Fruit fly (Drosophila melanogaster) whole organism, embryonic: Measurements from ENCODE around the gene CG4594.

Source experiments
- CG12299 ChIP-seq: fragments of 200-800 bp; sonication (Bioruptor generic); optimal IDR thresholded peaks from 2 replicates; lab custom pipeline; 2018; ENCODE audit warnings: missing biosample characterization, mild to moderate bottlenecking, missing genetic modification characterization
- CG12391 ChIP-seq: fragments of 200-800 bp; sonication (Bioruptor generic); optimal IDR thresholded peaks from 3 replicates; lab custom pipeline; 2018; ENCODE audit warnings: missing biosample characterization, mild to moderate bottlenecking, missing genetic modification characterization, moderate library complexity
- CG12744 ChIP-seq: fragments of 200-800 bp; sonication (Bioruptor generic); optimal IDR thresholded peaks from 2 replicates; lab custom pipeline; 2016; ENCODE audit warnings: missing biosample characterization, missing genetic modification characterization
- CG15269 ChIP-seq: fragments of 200-800 bp; sonication (Bioruptor generic); optimal IDR thresholded peaks from 2 replicates; lab custom pipeline; 2018; ENCODE audit warnings: missing biosample characterization, mild to moderate bottlenecking, missing genetic modification characterization, moderate library complexity
- CG15479 ChIP-seq: fragments of 200-800 bp; sonication (Bioruptor generic); optimal IDR thresholded peaks from 3 replicates; lab custom pipeline; 2019; ENCODE audit warnings: missing biosample characterization, mild to moderate bottlenecking, missing genetic modification characterization, moderate library complexity
- CG17361 ChIP-seq: fragments of 200-800 bp; sonication (Bioruptor generic); IDR thresholded peaks from 3 replicates; pipeline ENCODE4 v1.3.6; 2022; ENCODE audit warnings: missing biosample characterization, missing genetic modification characterization
- CG17802 ChIP-seq: fragments of 200-800 bp; sonication (Bioruptor generic); optimal IDR thresholded peaks from 2 replicates; lab custom pipeline; 2018; ENCODE audit warnings: missing biosample characterization, mild to moderate bottlenecking, missing genetic modification characterization, moderate library complexity
- CG17829 ChIP-seq: fragments of 200-800 bp; optimal IDR thresholded peaks from 2 replicates; lab custom pipeline; 2019; ENCODE audit warnings: missing biosample characterization, mild to moderate bottlenecking, missing genetic modification characterization, moderate library complexity
- CG1792 ChIP-seq: fragments of 200-800 bp; sonication (Bioruptor generic); optimal IDR thresholded peaks from 2 replicates; lab custom pipeline; 2016; ENCODE audit warnings: missing biosample characterization, missing genetic modification characterization
- CG2129 ChIP-seq: fragments of 200-800 bp; sonication (Bioruptor generic); IDR thresholded peaks from 2 replicates; pipeline ENCODE4 v1.3.6; 2022; ENCODE audit warnings: missing biosample characterization, missing genetic modification characterization; ENCODE audit not compliant: partially characterized antibody
- CG33557 ChIP-seq: fragments of 200-800 bp; sonication (Bioruptor generic); optimal IDR thresholded peaks from 2 replicates; lab custom pipeline; 2019; ENCODE audit warnings: missing biosample characterization, mild to moderate bottlenecking, missing genetic modification characterization, moderate library complexity
- CG4617 ChIP-seq: fragments of 200-800 bp; sonication (Bioruptor generic); optimal IDR thresholded peaks from 3 replicates; lab custom pipeline; 2016; ENCODE audit warnings: missing biosample characterization, missing genetic modification characterization, borderline replicate concordance
- CG4854 ChIP-seq: fragments of 200-800 bp; sonication (Bioruptor generic); optimal IDR thresholded peaks from 2 replicates; lab custom pipeline; 2016; ENCODE audit warnings: missing biosample characterization, missing genetic modification characterization, inconsistent platforms
- CG6272 ChIP-seq: fragments of 200-800 bp; sonication (Bioruptor generic); IDR thresholded peaks from 2 replicates; pipeline ENCODE4 v1.3.6; 2022; ENCODE audit warnings: missing biosample characterization, missing genetic modification characterization
- CG6854 ChIP-seq: fragments of 200-800 bp; sonication (Bioruptor generic); optimal IDR thresholded peaks from 3 replicates; lab custom pipeline; 2017; ENCODE audit warnings: missing biosample characterization, mild to moderate bottlenecking, missing genetic modification characterization
- CG7271 ChIP-seq: fragments of 200-800 bp; sonication (Bioruptor generic); optimal IDR thresholded peaks from 2 replicates; lab custom pipeline; 2018; ENCODE audit warnings: missing biosample characterization, mild to moderate bottlenecking, missing genetic modification characterization, moderate library complexity
- CG7786 ChIP-seq: fragments of 200-800 bp; sonication (Bioruptor generic); optimal IDR thresholded peaks from 2 replicates; lab custom pipeline; 2016; ENCODE audit warnings: missing biosample characterization, missing genetic modification characterization
- CG8388 ChIP-seq: fragments of 200-800 bp; sonication (Bioruptor generic); optimal IDR thresholded peaks from 2 replicates; lab custom pipeline; 2019; ENCODE audit warnings: missing biosample characterization, mild to moderate bottlenecking, missing genetic modification characterization, moderate library complexity
- CG9797 ChIP-seq: fragments of 200-800 bp; sonication (Bioruptor generic); optimal IDR thresholded peaks from 3 replicates; lab custom pipeline; 2018; ENCODE audit warnings: missing biosample characterization, mild to moderate bottlenecking, missing genetic modification characterization
- CG9876 ChIP-seq: fragments of 200-800 bp; sonication (Bioruptor generic); optimal IDR thresholded peaks from 2 replicates; lab custom pipeline; 2016; ENCODE audit warnings: missing biosample characterization, missing genetic modification characterization
- CG9932 ChIP-seq: fragments of 200-800 bp; sonication (Bioruptor generic); IDR thresholded peaks from 2 replicates; pipeline ENCODE4 v1.3.6; 2022; ENCODE audit warnings: missing biosample characterization, missing genetic modification characterization
- CrebB ChIP-seq: fragments of 200-800 bp; sonication (Bioruptor generic); optimal IDR thresholded peaks from 3 replicates; lab custom pipeline; 2018; ENCODE audit warnings: missing biosample characterization, mild to moderate bottlenecking, missing genetic modification characterization
- Dref ChIP-seq: fragments of 200-800 bp; sonication (Bioruptor generic); IDR thresholded peaks from 2 replicates; pipeline ENCODE4 v1.3.6; 2022; ENCODE audit warnings: missing biosample characterization, missing genetic modification characterization
- Ets97D ChIP-seq: fragments of 200-800 bp; sonication (Bioruptor generic); optimal IDR thresholded peaks from 3 replicates; lab custom pipeline; 2016; ENCODE audit warnings: missing biosample characterization, missing genetic modification characterization
- Hand ChIP-seq: fragments of 200-800 bp; sonication (Bioruptor generic); optimal IDR thresholded peaks from 2 replicates; lab custom pipeline; 2017; ENCODE audit warnings: mild to moderate bottlenecking, missing biosample characterization, missing genetic modification reagents, missing genetic modification characterization
- HmgZ ChIP-seq: fragments of 200-800 bp; sonication (Bioruptor generic); optimal IDR thresholded peaks from 2 replicates; lab custom pipeline; 2018; ENCODE audit warnings: missing biosample characterization, mild to moderate bottlenecking, missing genetic modification characterization
- Hmr ChIP-seq: fragments of 200-800 bp; sonication (Bioruptor generic); optimal IDR thresholded peaks from 3 replicates; lab custom pipeline; 2017; ENCODE audit warnings: mild to moderate bottlenecking, missing biosample characterization, missing genetic modification reagents, missing genetic modification characterization
- MTF-1 ChIP-seq: fragments of 200-800 bp; sonication (Bioruptor generic); optimal IDR thresholded peaks from 2 replicates; lab custom pipeline; 2018; ENCODE audit warnings: missing biosample characterization, mild to moderate bottlenecking, missing genetic modification characterization, borderline replicate concordance
- Meics ChIP-seq: fragments of 200-800 bp; sonication (Bioruptor generic); optimal IDR thresholded peaks from 2 replicates; lab custom pipeline; 2017; ENCODE audit warnings: missing biosample characterization, mild to moderate bottlenecking, missing genetic modification characterization
- Mes4 ChIP-seq: fragments of 200-800 bp; sonication (Bioruptor generic); optimal IDR thresholded peaks from 2 replicates; lab custom pipeline; 2016; ENCODE audit warnings: missing biosample characterization, missing genetic modification characterization
- Poxn ChIP-seq: fragments of 200-800 bp; sonication (Bioruptor generic); IDR thresholded peaks from 2 replicates; pipeline ENCODE4 v1.3.6; 2022; ENCODE audit warnings: missing biosample characterization, missing genetic modification characterization
- Side ChIP-seq: fragments of 200-800 bp; sonication (Bioruptor generic); optimal IDR thresholded peaks from 2 replicates; lab custom pipeline; 2016; ENCODE audit warnings: missing biosample characterization, missing genetic modification characterization
- Sin3A ChIP-seq: fragments of >200 bp; optimal IDR thresholded peaks from 2 replicates; lab custom pipeline; 2018
- Ssrp ChIP-seq: fragments of 200-800 bp; sonication (Bioruptor generic); optimal IDR thresholded peaks from 2 replicates; lab custom pipeline; 2018; ENCODE audit warnings: missing biosample characterization, mild to moderate bottlenecking, missing genetic modification characterization, moderate library complexity
- amos ChIP-seq: fragments of 200-800 bp; sonication (Bioruptor generic); IDR thresholded peaks from 2 replicates; pipeline ENCODE4 v1.3.6; 2022; ENCODE audit warnings: missing biosample characterization, missing genetic modification characterization; ENCODE audit not compliant: partially characterized antibody
- ci ChIP-seq: fragments of 200-800 bp; sonication (Bioruptor generic); IDR thresholded peaks from 3 replicates; pipeline ENCODE4 v1.3.6; 2022; ENCODE audit warnings: missing biosample characterization, missing genetic modification characterization
- disco-r ChIP-seq: fragments of 200-800 bp; sonication (Bioruptor generic); optimal IDR thresholded peaks from 2 replicates; lab custom pipeline; 2016; ENCODE audit warnings: missing biosample characterization, missing genetic modification characterization
- dpn ChIP-seq, 2 experiments: fragments of 200-800 bp; sonication (Bioruptor generic); optimal IDR thresholded peaks; 3 replicates each; lab custom pipeline; 2016; ENCODE audit warnings: missing biosample characterization in 2 of 2, missing genetic modification characterization in 2 of 2
- gce ChIP-seq: fragments of 200-800 bp; sonication (Bioruptor generic); IDR thresholded peaks from 3 replicates; pipeline ENCODE4 v1.3.6; 2022; ENCODE audit warnings: missing biosample characterization, missing genetic modification characterization
- gsb-n ChIP-seq: fragments of 200-800 bp; sonication (Bioruptor generic); optimal IDR thresholded peaks from 3 replicates; lab custom pipeline; 2018; ENCODE audit warnings: missing biosample characterization, mild to moderate bottlenecking, missing genetic modification characterization
- lov ChIP-seq, 2 experiments: fragments of 200-800 bp in 1 of 2; fragments of >200 bp in 1 of 2; sonication (Bioruptor generic) in 1 of 2; IDR thresholded peaks in 1 of 2; optimal IDR thresholded peaks in 1 of 2; 2 replicates in 1 of 2; 3 replicates in 1 of 2; pipeline versions ENCODE4 v1.3.6 to Lab custom; 2017 to 2022; ENCODE audit warnings: missing biosample characterization in 1 of 2, missing genetic modification characterization in 1 of 2
- mam ChIP-seq: fragments of 200-800 bp; sonication (Bioruptor generic); optimal IDR thresholded peaks from 3 replicates; lab custom pipeline; 2016; ENCODE audit warnings: missing biosample characterization, missing genetic modification characterization
- pros ChIP-seq: fragments of 200-800 bp; sonication (Bioruptor generic); optimal IDR thresholded peaks from 3 replicates; lab custom pipeline; 2019; ENCODE audit warnings: missing biosample characterization, mild to moderate bottlenecking, missing genetic modification characterization, moderate library complexity
- psq ChIP-seq: fragments of 200-800 bp; sonication (Bioruptor generic); optimal IDR thresholded peaks from 2 replicates; lab custom pipeline; 2017; ENCODE audit warnings: missing biosample characterization, missing genetic modification characterization
- sens ChIP-seq: fragments of 200-800 bp; sonication (Bioruptor generic); peaks from one replicate; lab custom pipeline; 2016; ENCODE audit warnings: missing biosample characterization, missing genetic modification characterization
- slbo ChIP-seq: fragments of 200-800 bp; sonication (Bioruptor generic); IDR thresholded peaks from 2 replicates; pipeline ENCODE4 v1.3.6; 2022; ENCODE audit warnings: missing biosample characterization, missing genetic modification characterization
- ssp ChIP-seq: fragments of 200-800 bp; sonication (Bioruptor generic); IDR thresholded peaks from 2 replicates; pipeline ENCODE4 v1.3.6; 2022; ENCODE audit warnings: missing biosample characterization, missing genetic modification characterization
- usp ChIP-seq: fragments of >200 bp; optimal IDR thresholded peaks from 2 replicates; lab custom pipeline; 2017; ENCODE audit warnings: missing biosample characterization, missing genetic modification characterization
- vnd ChIP-seq: fragments of 200-800 bp; sonication (Bioruptor generic); IDR thresholded peaks from 3 replicates; pipeline ENCODE4 v1.3.6; 2022; ENCODE audit warnings: missing biosample characterization, missing genetic modification characterization; ENCODE audit not compliant: partially characterized antibody

CG4594 gene

dm6 chr2L:9890576-9890975, 29.4 kb upstream of the CG4594 start, which contains the start of the genes CG34183 and CG4537 (continued):
- TF ChIP-seq CG7271 (no peak), HmgZ (tag; lab: Kevin White, UChicago) (peak; percentile 43), Ets97D (GFP tag; lab: Kevin White, UChicago) (peak; percentile 39), CG7786 (GFP tag; lab: Kevin White, UChicago) (no peak), mam (no peak), lov (optimal IDR thresholded peaks at IDR 0.05; lab: Kevin White, UChicago) (no peak), lov (GFP tag; IDR thresholded peaks at IDR 0.05; lab: Robert Waterston, UW) (no peak), CG2129 (GFP tag; lab: Robert Waterston, UW) (peak; percentile 62), psq (GFP tag; lab: Kevin White, UChicago) (no peak), Ssrp (tag; lab: Kevin White, UChicago) (no peak), CG1792 (no peak), CG12744 (no peak), dpn (GFP tag; optimal IDR thresholded peaks at IDR 0.05; lab: Kevin White, UChicago) (no peak), CG4854 (GFP tag; lab: Kevin White, UChicago) (no peak), vnd (GFP tag; lab: Robert Waterston, UW) (peak; percentile 85), Side (GFP tag; lab: Kevin White, UChicago) (no peak), amos (peak; percentile 93), CrebB (tag; lab: Kevin White, UChicago) (no peak), Hmr (GFP tag; lab: Kevin White, UChicago) (no peak), CG12391 (tag; lab: Kevin White, UChicago) (no peak), CG9932 (GFP tag; lab: Robert Waterston, UW) (peak; percentile 33; the same call in 1 of the 2 replicates), slbo (GFP tag; lab: Robert Waterston, UW) (peak; percentile 21; the same call in 1 of the 2 replicates), Sin3A (lab: Kevin White, UChicago) (peak; percentile 48), CG8388 (GFP tag; lab: Kevin White, UChicago) (no peak), CG17802 (tag; lab: Kevin White, UChicago) (no peak), CG9876 (GFP tag; lab: Kevin White, UChicago) (no peak), pros (no peak), ssp (GFP tag; lab: Robert Waterston, UW) (no peak), Meics (GFP tag; lab: Kevin White, UChicago) (no peak), CG6854 (GFP tag; lab: Kevin White, UChicago) (no peak), CG33557 (GFP tag; lab: Kevin White, UChicago) (no peak), gsb-n (no peak), CG17361 (GFP tag; lab: Robert Waterston, UW) (no peak), CG9797 (GFP tag; lab: Kevin White, UChicago) (peak; percentile 72), Poxn (GFP tag; lab: Robert Waterston, UW) (no peak), disco-r (no peak), CG12299 (tag; lab: Kevin White, UChicago) (no peak), Hand (no peak), CG15269 (tag; lab: Kevin White, UChicago) (no peak), MTF-1 (no peak), CG15479 (GFP tag; lab: Kevin White, UChicago) (no peak), CG17829 (tag; lab: Kevin White, UChicago) (peak; percentile 17), Mes4 (no peak), CG4617 (GFP tag; lab: Kevin White, UChicago) (peak; percentile 36), gce (GFP tag; lab: Robert Waterston, UW) (no peak), usp (GFP tag; lab: Kevin White, UChicago) (no peak), Dref (GFP tag; lab: Robert Waterston, UW) (peak; percentile 97), CG6272 (GFP tag; lab: Robert Waterston, UW) (no peak), ci (GFP tag; lab: Robert Waterston, UW) (peak; percentile 13; the same call in 1 of the 3 replicates), sens (GFP tag; lab: Kevin White, UChicago) (peak; percentile 58)
